Worm (Caenorhabditis elegans): ENCODE measurements around the gene wdr-46.

wdr-46 gene

ce11 chrIV:12334142-12334541, 37.9 kb upstream of the wdr-46 start:
- TF ChIP-seq lin-39 (tag; optimal IDR thresholded peaks at IDR 0.05) (no peak), sptf-1 (tag; optimal IDR thresholded peaks at IDR 0.05) (no peak), swsn-7 (tag; optimal IDR thresholded peaks at IDR 0.05) (no peak), efl-3 (GFP tag; optimal IDR thresholded peaks at IDR 0.05) (no peak), nhr-11 (tag; optimal IDR thresholded peaks at IDR 0.05) (no peak), ceh-82 (tag; optimal IDR thresholded peaks at IDR 0.05) (no peak), fkh-8 (tag; optimal IDR thresholded peaks at IDR 0.05) (no peak), lin-14 (GFP tag; optimal IDR thresholded peaks at IDR 0.05) (peak; percentile 16), pqm-1 (tag; optimal IDR thresholded peaks at IDR 0.05) (no peak), zip-4 (GFP tag; optimal IDR thresholded peaks at IDR 0.05) (no peak), efl-1 (optimal IDR thresholded peaks at IDR 0.05) (no peak), efl-1 (GFP tag; optimal IDR thresholded peaks at IDR 0.05 in 1 of 2) (peak in 1 of 2 experiments; percentile 90), zag-1 (tag; optimal IDR thresholded peaks at IDR 0.05) (no peak), nhr-90 (tag; optimal IDR thresholded peaks at IDR 0.05; ENCODE audit: poor library complexity) (no peak), blmp-1 (tag; optimal IDR thresholded peaks at IDR 0.05) (peak; percentile 12)

- TF ChIP-seq swsn-7 (tag; optimal IDR thresholded peaks at IDR 0.05) (peak; percentile 3), lin-35 (GFP tag; optimal IDR thresholded peaks at IDR 0.05) (peak; percentile 74 to 82), nhr-237 (tag; optimal IDR thresholded peaks at IDR 0.05) (no peak), lsy-2 (tag; optimal IDR thresholded peaks at IDR 0.05) (peak; percentile 25 to 43), mdl-1 (tag; optimal IDR thresholded peaks at IDR 0.05) (no peak), efl-1 (optimal IDR thresholded peaks at IDR 0.05) (peak; percentile 73 to 81), efl-1 (GFP tag; optimal IDR thresholded peaks at IDR 0.05 in 1 of 2) (peak; percentile 84 to 98), mep-1 (tag; optimal IDR thresholded peaks at IDR 0.05) (peak; percentile 19), nhr-47 (tag; optimal IDR thresholded peaks at IDR 0.05) (peak; percentile 24), ets-5 (GFP tag; IDR thresholded peaks at IDR 0.05) (no peak), F16B12.6 (tag; optimal IDR thresholded peaks at IDR 0.05) (peak; percentile 80), rnt-1 (tag; optimal IDR thresholded peaks at IDR 0.05) (peak; percentile 26), dpl-1 (GFP tag; optimal IDR thresholded peaks at IDR 0.05) (peak; percentile 73 to 86 (median 85)), nhr-71 (tag; optimal IDR thresholded peaks at IDR 0.05) (peak; percentile 21), grh-1 (GFP tag; IDR thresholded peaks at IDR 0.05) (no peak), Y116A8C.19 (tag; optimal IDR thresholded peaks at IDR 0.05; ENCODE audit: borderline replicate concordance) (no peak), sup-37 (GFP tag; optimal IDR thresholded peaks at IDR 0.05) (no peak)
Measured at ce11 chrIV:12334708-12335107, 37.3 kb upstream of the wdr-46 start.

ce11 chrIV:12335248-12335647, 36.8 kb upstream of the wdr-46 start:
- peak; percentile 54 for TF ChIP-seq rnt-1 (tag; optimal IDR thresholded peaks at IDR 0.05)
- TF ChIP-seq Y116A8C.19 (tag; optimal IDR thresholded peaks at IDR 0.05; ENCODE audit: borderline replicate concordance), result no peak
- TF ChIP-seq pag-3 (tag; optimal IDR thresholded peaks at IDR 0.05; ENCODE audit: borderline replicate concordance, insufficient read depth), result no peak
- peak; percentile 22; the same call in 1 of the 2 replicates for TF ChIP-seq nhr-19 (GFP tag; conservative IDR thresholded peaks at IDR 0.05)
- no peak for TF ChIP-seq fos-1 (tag; optimal IDR thresholded peaks at IDR 0.05)
- no peak for TF ChIP-seq nhr-237 (tag; optimal IDR thresholded peaks at IDR 0.05)
- TF ChIP-seq dpl-1 (GFP tag; optimal IDR thresholded peaks at IDR 0.05), result peak in 2 of 3 experiments; percentile 1 to 36
- no peak for TF ChIP-seq sptf-1 (tag; optimal IDR thresholded peaks at IDR 0.05)
- TF ChIP-seq irx-1 (tag; optimal IDR thresholded peaks at IDR 0.05), result no peak
- no peak for TF ChIP-seq elt-2 (tag; optimal IDR thresholded peaks at IDR 0.05)
- TF ChIP-seq lin-39 (tag; optimal IDR thresholded peaks at IDR 0.05), result no peak
- TF ChIP-seq unc-130 (tag; optimal IDR thresholded peaks at IDR 0.05), result peak; percentile 22
- no peak for TF ChIP-seq elt-3 (tag; optimal IDR thresholded peaks at IDR 0.05)
- peak in 1 of 2 experiments; percentile 39 for TF ChIP-seq mdl-1 (tag; optimal IDR thresholded peaks at IDR 0.05)
- no peak for TF ChIP-seq ets-5 (GFP tag; IDR thresholded peaks at IDR 0.05)
- TF ChIP-seq ama-1 (optimal IDR thresholded peaks at IDR 0.05), result no peak
- no peak for TF ChIP-seq nhr-84 (tag; optimal IDR thresholded peaks at IDR 0.05)
- no peak for TF ChIP-seq vab-15 (tag; optimal IDR thresholded peaks at IDR 0.05)
- TF ChIP-seq unc-30 (tag; optimal IDR thresholded peaks at IDR 0.05), result no peak
- no peak for TF ChIP-seq nhr-12 (tag; optimal IDR thresholded peaks at IDR 0.05)
- TF ChIP-seq lin-14 (GFP tag; optimal IDR thresholded peaks at IDR 0.05), result peak; percentile 76
- TF ChIP-seq blmp-1 (tag; optimal IDR thresholded peaks at IDR 0.05), result peak; percentile 32
- no peak for TF ChIP-seq egl-27 (tag; optimal IDR thresholded peaks at IDR 0.05)
- no peak for TF ChIP-seq nhr-85 (tag)
- peak; percentile 38 to 54 for TF ChIP-seq efl-1 (optimal IDR thresholded peaks at IDR 0.05)
- peak; percentile 21 to 63 for TF ChIP-seq efl-1 (GFP tag; optimal IDR thresholded peaks at IDR 0.05 in 1 of 2)
- TF ChIP-seq zag-1 (tag; optimal IDR thresholded peaks at IDR 0.05), result no peak
- TF ChIP-seq fkh-8 (tag; optimal IDR thresholded peaks at IDR 0.05), result no peak
- TF ChIP-seq unc-62 (GFP tag; optimal IDR thresholded peaks at IDR 0.05), result no peak
- peak; percentile 34 for TF ChIP-seq snu-23 (GFP tag; optimal IDR thresholded peaks at IDR 0.05)
- TF ChIP-seq nhr-20 (tag; optimal IDR thresholded peaks at IDR 0.05), result peak; percentile 21
- TF ChIP-seq swsn-7 (tag; optimal IDR thresholded peaks at IDR 0.05), result no peak
- TF ChIP-seq egl-13 (tag; optimal IDR thresholded peaks at IDR 0.05), result no peak

Measured in whole organism, L1 larva.